Fruit fly (Drosophila melanogaster) whole organism, embryonic: ENCODE data around the gene eIF3h.

Experiments used
- Aef1 ChIP-seq: fragments of 200-800 bp; sonication (Bioruptor generic); IDR thresholded peaks from 3 replicates; pipeline ENCODE4 v1.3.6; 2022; ENCODE audit warnings: missing biosample characterization, missing genetic modification characterization
- Awh ChIP-seq: fragments of 200-800 bp; sonication (Bioruptor generic); IDR thresholded peaks from 2 replicates; pipeline ENCODE4, ENCODE4 v1.3.6; 2022; ENCODE audit warnings: missing biosample characterization, missing genetic modification characterization
- Blimp-1 ChIP-seq: fragments of 200-800 bp; sonication (Bioruptor generic); optimal IDR thresholded peaks from 3 replicates; lab custom pipeline; 2018; ENCODE audit warnings: missing biosample characterization, missing genetic modification characterization, mild to moderate bottlenecking, moderate library complexity, missing genetic modification reagents
- Bteb2 ChIP-seq: fragments of 200-800 bp; sonication (Bioruptor generic); optimal IDR thresholded peaks from 2 replicates; lab custom pipeline; 2016; ENCODE audit warnings: missing biosample characterization, missing genetic modification characterization
- CG11093 ChIP-seq: fragments of 200-800 bp; sonication (Bioruptor generic); IDR thresholded peaks from 3 replicates; pipeline ENCODE4 v1.3.6; 2022; ENCODE audit warnings: missing biosample characterization, missing genetic modification characterization
- CG15601 ChIP-seq: fragments of 200-800 bp; sonication (Bioruptor generic); optimal IDR thresholded peaks from 3 replicates; lab custom pipeline; 2019; ENCODE audit warnings: missing biosample characterization, mild to moderate bottlenecking, missing genetic modification characterization, moderate library complexity
- CG17186 ChIP-seq: fragments of 200-800 bp; sonication (Bioruptor generic); optimal IDR thresholded peaks from 3 replicates; lab custom pipeline; 2017; ENCODE audit warnings: missing biosample characterization, missing genetic modification reagents, missing genetic modification characterization
- CG17361 ChIP-seq: fragments of 200-800 bp; sonication (Bioruptor generic); IDR thresholded peaks from 3 replicates; pipeline ENCODE4 v1.3.6; 2022; ENCODE audit warnings: missing biosample characterization, missing genetic modification characterization
- CG17829 ChIP-seq: fragments of 200-800 bp; optimal IDR thresholded peaks from 2 replicates; lab custom pipeline; 2019; ENCODE audit warnings: missing biosample characterization, mild to moderate bottlenecking, missing genetic modification characterization, moderate library complexity
- CG18262 ChIP-seq: fragments of 200-800 bp; optimal IDR thresholded peaks from 3 replicates; lab custom pipeline; 2019; ENCODE audit warnings: missing biosample characterization, mild to moderate bottlenecking, missing genetic modification characterization, moderate library complexity
- CG1832 ChIP-seq: fragments of 200-800 bp; sonication (Bioruptor generic); optimal IDR thresholded peaks from 2 replicates; lab custom pipeline; 2017; ENCODE audit warnings: missing biosample characterization, mild to moderate bottlenecking, missing genetic modification characterization, inconsistent platforms
- CG2116 ChIP-seq: fragments of 200-800 bp; sonication (Bioruptor generic); optimal IDR thresholded peaks from 3 replicates; lab custom pipeline; 2018; ENCODE audit warnings: missing biosample characterization, mild to moderate bottlenecking, missing genetic modification characterization
- CG2202 ChIP-seq: fragments of 200-800 bp; sonication (Bioruptor generic); optimal IDR thresholded peaks from 2 replicates; lab custom pipeline; 2018; ENCODE audit warnings: missing biosample characterization, mild to moderate bottlenecking, missing genetic modification characterization
- CG2889 ChIP-seq: fragments of 200-800 bp; sonication (Bioruptor generic); IDR thresholded peaks from 3 replicates; pipeline ENCODE4 v1.3.6; 2022; ENCODE audit warnings: missing biosample characterization, missing genetic modification characterization
- CG3995 ChIP-seq: fragments of 200-800 bp; sonication (Bioruptor generic); optimal IDR thresholded peaks from 3 replicates; lab custom pipeline; 2016; ENCODE audit warnings: missing biosample characterization, missing genetic modification characterization
- CG4820 ChIP-seq: fragments of 200-800 bp; sonication (Bioruptor generic); optimal IDR thresholded peaks from 3 replicates; lab custom pipeline; 2016; ENCODE audit warnings: missing biosample characterization, missing genetic modification characterization
- CG4854 ChIP-seq: fragments of 200-800 bp; sonication (Bioruptor generic); optimal IDR thresholded peaks from 2 replicates; lab custom pipeline; 2016; ENCODE audit warnings: missing biosample characterization, missing genetic modification characterization, inconsistent platforms
- CG5245 ChIP-seq: fragments of 200-800 bp; sonication (Bioruptor generic); optimal IDR thresholded peaks from 3 replicates; lab custom pipeline; 2016; ENCODE audit warnings: missing biosample characterization, missing genetic modification characterization
- CG5953 ChIP-seq: fragments of 200-800 bp; sonication (Bioruptor generic); IDR thresholded peaks from 2 replicates; pipeline ENCODE4 v1.3.6; 2022; ENCODE audit warnings: missing biosample characterization, missing genetic modification characterization
- CG7271 ChIP-seq: fragments of 200-800 bp; sonication (Bioruptor generic); optimal IDR thresholded peaks from 2 replicates; lab custom pipeline; 2018; ENCODE audit warnings: missing biosample characterization, mild to moderate bottlenecking, missing genetic modification characterization, moderate library complexity
- CG7786 ChIP-seq: fragments of 200-800 bp; sonication (Bioruptor generic); optimal IDR thresholded peaks from 2 replicates; lab custom pipeline; 2016; ENCODE audit warnings: missing biosample characterization, missing genetic modification characterization
- CG8089 ChIP-seq: fragments of 200-800 bp; sonication (Bioruptor generic); optimal IDR thresholded peaks from 3 replicates; lab custom pipeline; 2016; ENCODE audit warnings: missing biosample characterization, missing genetic modification characterization
- CG8924 ChIP-seq: fragments of 200-800 bp; optimal IDR thresholded peaks from 3 replicates; lab custom pipeline; 2019; ENCODE audit warnings: missing biosample characterization, mild to moderate bottlenecking, missing genetic modification characterization, moderate library complexity
- Drgx ChIP-seq: fragments of 200-800 bp; sonication (Bioruptor generic); IDR thresholded peaks from 2 replicates; pipeline ENCODE4 v1.3.6; 2022; ENCODE audit warnings: missing biosample characterization, missing genetic modification characterization
- H15 ChIP-seq: fragments of 200-800 bp; sonication (Bioruptor generic); IDR thresholded peaks from 3 replicates; pipeline ENCODE4 v1.3.6; 2022; ENCODE audit warnings: missing biosample characterization, missing genetic modification characterization
- Hmx ChIP-seq: fragments of 200-800 bp; sonication (Bioruptor generic); optimal IDR thresholded peaks from 2 replicates; lab custom pipeline; 2016; ENCODE audit warnings: missing biosample characterization, missing genetic modification characterization
- Kr ChIP-seq: fragments of 200-800 bp; sonication (Bioruptor generic); optimal IDR thresholded peaks from 2 replicates; lab custom pipeline; 2017; ENCODE audit warnings: missing biosample characterization, mild to moderate bottlenecking, missing genetic modification characterization
- NC2β ChIP-seq: fragments of 200-800 bp; sonication (Bioruptor generic); optimal IDR thresholded peaks from 2 replicates; lab custom pipeline; 2016; ENCODE audit warnings: missing biosample characterization, missing genetic modification characterization
- NK7.1 ChIP-seq: fragments of 200-800 bp; sonication (Bioruptor generic); optimal IDR thresholded peaks from 3 replicates; lab custom pipeline; 2016; ENCODE audit warnings: missing biosample characterization, missing genetic modification characterization
- Nf-YA ChIP-seq: fragments of 200-800 bp; sonication (Bioruptor generic); IDR thresholded peaks from 2 replicates; pipeline ENCODE4 v1.3.6; 2022; ENCODE audit warnings: missing biosample characterization, missing genetic modification characterization
- NfI ChIP-seq: fragments of 200-800 bp; sonication (Bioruptor generic); optimal IDR thresholded peaks from 3 replicates; lab custom pipeline; 2018; ENCODE audit warnings: missing biosample characterization, mild to moderate bottlenecking, missing genetic modification characterization, moderate library complexity
- Oaz ChIP-seq: fragments of 200-800 bp; sonication (Bioruptor generic); IDR thresholded peaks from 2 replicates; pipeline ENCODE4 v1.3.6; 2022; ENCODE audit warnings: missing biosample characterization, missing genetic modification characterization
- Scr ChIP-seq: fragments of 200-800 bp; sonication (Bioruptor generic); IDR thresholded peaks from 2 replicates; pipeline ENCODE4 v1.3.6; 2022; ENCODE audit warnings: missing biosample characterization, missing genetic modification characterization; ENCODE audit not compliant: partially characterized antibody
- Side ChIP-seq: fragments of 200-800 bp; sonication (Bioruptor generic); optimal IDR thresholded peaks from 2 replicates; lab custom pipeline; 2016; ENCODE audit warnings: missing biosample characterization, missing genetic modification characterization
- ac ChIP-seq: fragments of 200-800 bp; sonication (Bioruptor generic); optimal IDR thresholded peaks from 3 replicates; lab custom pipeline; 2017; ENCODE audit warnings: missing biosample characterization, mild to moderate bottlenecking, missing genetic modification characterization
- ase ChIP-seq: fragments of 200-800 bp; sonication (Bioruptor generic); IDR thresholded peaks from 3 replicates; pipeline ENCODE4 v1.3.6; 2022; ENCODE audit warnings: missing biosample characterization, missing genetic modification characterization
- chif ChIP-seq, 2 experiments: fragments of 200-800 bp; sonication (Bioruptor generic); optimal IDR thresholded peaks; 3 replicates each; lab custom pipeline; 2016; ENCODE audit warnings: missing biosample characterization in 2 of 2, missing genetic modification characterization in 2 of 2
- dimm ChIP-seq: fragments of 200-800 bp; sonication (Bioruptor generic); IDR thresholded peaks from 2 replicates; pipeline ENCODE4 v1.3.6; 2022; ENCODE audit warnings: missing biosample characterization, missing genetic modification characterization
- emc ChIP-seq: fragments of 200-800 bp; sonication (Bioruptor generic); optimal IDR thresholded peaks from 2 replicates; lab custom pipeline; 2016; ENCODE audit warnings: missing biosample characterization, missing genetic modification characterization
- gsb-n ChIP-seq: fragments of 200-800 bp; sonication (Bioruptor generic); optimal IDR thresholded peaks from 3 replicates; lab custom pipeline; 2018; ENCODE audit warnings: missing biosample characterization, mild to moderate bottlenecking, missing genetic modification characterization
- knrl ChIP-seq: fragments of 200-800 bp; sonication (Bioruptor generic); IDR thresholded peaks from 3 replicates; pipeline ENCODE4 v1.3.6; 2022; ENCODE audit warnings: missing biosample characterization, missing genetic modification characterization; ENCODE audit not compliant: partially characterized antibody
- pb ChIP-seq: fragments of 200-800 bp; sonication (Bioruptor generic); optimal IDR thresholded peaks from 3 replicates; lab custom pipeline; 2016; ENCODE audit warnings: missing biosample characterization, missing genetic modification characterization
- pfk ChIP-seq: fragments of 200-800 bp; sonication (Bioruptor generic); optimal IDR thresholded peaks from 2 replicates; lab custom pipeline; 2018; ENCODE audit warnings: missing biosample characterization, mild to moderate bottlenecking, missing genetic modification characterization, moderate library complexity
- pzg ChIP-seq: fragments of 200-800 bp; sonication (Bioruptor generic); optimal IDR thresholded peaks from 3 replicates; lab custom pipeline; 2018; ENCODE audit warnings: missing biosample characterization, mild to moderate bottlenecking, missing genetic modification characterization, moderate library complexity
- repo ChIP-seq: fragments of 200-800 bp; sonication (Bioruptor generic); optimal IDR thresholded peaks from 2 replicates; lab custom pipeline; 2016; ENCODE audit warnings: missing biosample characterization, missing genetic modification characterization
- sc ChIP-seq, 3 experiments: fragments of >200 bp in 2 of 3; fragments of 200-800 bp in 1 of 3; sonication (Bioruptor generic) in 1 of 3; optimal IDR thresholded peaks; 2 replicates in 2 of 3; 3 replicates in 1 of 3; lab custom pipeline; 2017; ENCODE audit warnings: mild to moderate bottlenecking in 1 of 3, missing biosample characterization in 1 of 3, missing genetic modification characterization in 1 of 3, missing genetic modification reagents in 1 of 3
- schlank ChIP-seq: fragments of 200-800 bp; sonication (Bioruptor generic); optimal IDR thresholded peaks from 2 replicates; lab custom pipeline; 2018; ENCODE audit warnings: missing biosample characterization, mild to moderate bottlenecking, missing genetic modification characterization
- sug ChIP-seq: fragments of 200-800 bp; optimal IDR thresholded peaks from 2 replicates; lab custom pipeline; 2019; ENCODE audit warnings: missing biosample characterization, mild to moderate bottlenecking, missing genetic modification characterization, moderate library complexity
- trem ChIP-seq: fragments of 200-800 bp; optimal IDR thresholded peaks from 3 replicates; lab custom pipeline; 2019; ENCODE audit warnings: missing biosample characterization, mild to moderate bottlenecking, missing genetic modification characterization, moderate library complexity

The eIF3h gene

dm6 chr2L:5054953-5055352, 2.1 kb upstream of the eIF3h start, which contains the start of the genes CG14036 and His3.3A (continued):
- TF ChIP-seq Blimp-1 (GFP tag; lab: Kevin White, UChicago) (peak; percentile 69), CG2889 (GFP tag; lab: Robert Waterston, UW) (no peak), CG2202 (no peak), Hmx (GFP tag; lab: Kevin White, UChicago) (no peak), CG7271 (tag; lab: Kevin White, UChicago) (no peak), Oaz (GFP tag; lab: Robert Waterston, UW) (no peak), repo (GFP tag; lab: Kevin White, UChicago) (no peak), CG3995 (no peak), chif (GFP tag; optimal IDR thresholded peaks at IDR 0.05; lab: Kevin White, UChicago) (no peak), Kr (GFP tag; lab: Kevin White, UChicago) (no peak), trem (tag; lab: Kevin White, UChicago) (peak; percentile 75), CG8089 (no peak), ase (GFP tag; lab: Robert Waterston, UW) (no peak), knrl (GFP tag; lab: Robert Waterston, UW) (peak; percentile 52; the same call in 2 of the 3 replicates), gsb-n (tag; lab: Kevin White, UChicago) (no peak), CG1832 (GFP tag; lab: Kevin White, UChicago) (no peak), NC2β (GFP tag; lab: Kevin White, UChicago) (peak; percentile 4), CG5245 (GFP tag; lab: Kevin White, UChicago) (no peak), CG11093 (GFP tag; lab: Robert Waterston, UW) (no peak), Scr (peak; percentile 55), NK7.1 (GFP tag; lab: Kevin White, UChicago) (no peak), Side (GFP tag; lab: Kevin White, UChicago) (no peak), CG18262 (tag; lab: Kevin White, UChicago) (no peak), CG8924 (tag; lab: Kevin White, UChicago) (peak; percentile 49), sc (optimal IDR thresholded peaks at IDR 0.05; lab: Kevin White, UChicago) (no peak), sc (GFP tag; optimal IDR thresholded peaks at IDR 0.05; lab: Kevin White, UChicago) (no peak), sug (tag; lab: Kevin White, UChicago) (peak; percentile 43), schlank (tag; lab: Kevin White, UChicago) (no peak), CG4854 (no peak), pb (GFP tag; lab: Kevin White, UChicago) (no peak), pzg (GFP tag; lab: Kevin White, UChicago) (peak; percentile 96), CG5953 (GFP tag; lab: Robert Waterston, UW) (no peak), CG15601 (peak; percentile 23), emc (no peak), CG4820 (GFP tag; lab: Kevin White, UChicago) (peak; percentile 90), pfk (GFP tag; lab: Kevin White, UChicago) (no peak), dimm (GFP tag; lab: Robert Waterston, UW) (no peak), Nf-YA (GFP tag; lab: Robert Waterston, UW) (no peak), ac (GFP tag; lab: Kevin White, UChicago) (no peak), CG17829 (tag; lab: Kevin White, UChicago) (peak; percentile 56), CG17361 (GFP tag; lab: Robert Waterston, UW) (peak; percentile 40; the same call in 1 of the 3 replicates), CG2116 (GFP tag; lab: Kevin White, UChicago) (peak; percentile 90), Bteb2 (GFP tag; lab: Kevin White, UChicago) (no peak), Drgx (GFP tag; lab: Robert Waterston, UW) (no peak), Aef1 (no peak), Awh (GFP tag; lab: Robert Waterston, UW) (no peak), NfI (GFP tag; lab: Kevin White, UChicago) (no peak), CG7786 (GFP tag; lab: Kevin White, UChicago) (no peak), CG17186 (peak; percentile 56), H15 (no peak)
